Worm (Caenorhabditis elegans) whole organism, young adult: ENCODE data around the gene F35E12.10.

Source experiments
- B0035.1 ChIP-seq: sonication (generic microtip); optimal IDR thresholded peaks from 2 replicates; lab custom pipeline; 2016; ENCODE audit warnings: missing genetic modification characterization, mild to moderate bottlenecking, missing compliant biosample characterization, missing genotype, missing genetic modification reagents
- B0261.1 ChIP-seq: sonication (generic microtip); optimal IDR thresholded peaks from 2 replicates; lab custom pipeline; 2016; ENCODE audit warnings: mild to moderate bottlenecking, missing genetic modification characterization, moderate library complexity, missing compliant biosample characterization
- B0336.3 ChIP-seq: fragments of 200-800 bp; sonication (Bioruptor generic); IDR thresholded peaks from 2 replicates; pipeline ENCODE4 v1.3.6; 2022; ENCODE audit warnings: missing genetic modification characterization, missing compliant biosample characterization
- T07F8.4 ChIP-seq: sonication (generic microtip); optimal IDR thresholded peaks from 2 replicates; lab custom pipeline; 2016; ENCODE audit warnings: mild to moderate bottlenecking, missing genetic modification characterization, moderate library complexity, missing compliant biosample characterization
- T26A5.8 ChIP-seq: sonication (generic microtip); optimal IDR thresholded peaks from 2 replicates; lab custom pipeline; 2016; ENCODE audit warnings: missing genetic modification characterization, missing compliant biosample characterization
- Y79H2A.3 ChIP-seq: fragments of 200-800 bp; sonication (Bioruptor generic); conservative IDR thresholded peaks from 2 replicates; pipeline ENCODE4 v1.3.6; 2022; ENCODE audit warnings: missing genetic modification reagents, missing genetic modification characterization, missing compliant biosample characterization
- akir-1 ChIP-seq: fragments of 200-800 bp; sonication (Bioruptor generic); optimal IDR thresholded peaks from 2 replicates; lab custom pipeline; 2018; ENCODE audit warnings: mild to moderate bottlenecking, missing genetic modification characterization, moderate library complexity, missing compliant biosample characterization
- attf-3 ChIP-seq: fragments of 200-800 bp; sonication (Bioruptor generic); conservative IDR thresholded peaks from 2 replicates; pipeline ENCODE4 v1.3.6; 2022; ENCODE audit warnings: missing genetic modification reagents, missing genetic modification characterization, missing compliant biosample characterization
- attf-5 ChIP-seq: fragments of 200-800 bp; sonication (Bioruptor generic); optimal IDR thresholded peaks from 2 replicates; lab custom pipeline; 2018; ENCODE audit warnings: mild to moderate bottlenecking, missing genetic modification characterization, missing compliant biosample characterization
- bed-1 ChIP-seq: fragments of 200-800 bp; sonication (Bioruptor generic); IDR thresholded peaks from 2 replicates; pipeline ENCODE4 v1.3.6; 2022; ENCODE audit warnings: missing genetic modification reagents, missing genetic modification characterization, missing compliant biosample characterization
- cebp-2 ChIP-seq: fragments of 200-800 bp; sonication (Bioruptor generic); IDR thresholded peaks from 2 replicates; pipeline ENCODE4 v1.3.6; 2022; ENCODE audit warnings: missing genetic modification characterization, missing compliant biosample characterization
- ceh-79 ChIP-seq: sonication (generic microtip); optimal IDR thresholded peaks from 2 replicates; lab custom pipeline; 2017; ENCODE audit warnings: mild to moderate bottlenecking, missing genetic modification characterization, missing compliant biosample characterization
- chd-7 ChIP-seq: sonication (generic microtip); optimal IDR thresholded peaks from 2 replicates; lab custom pipeline; 2016; ENCODE audit warnings: mild to moderate bottlenecking, missing genetic modification characterization, moderate library complexity, missing compliant biosample characterization
- dpff-1 ChIP-seq: sonication (generic microtip); optimal IDR thresholded peaks from 2 replicates; lab custom pipeline; 2017; ENCODE audit warnings: mild to moderate bottlenecking, missing genetic modification characterization, missing compliant biosample characterization
- efl-1 ChIP-seq: fragments of 150-350 bp; optimal IDR thresholded peaks from 2 replicates; lab custom pipeline; 2014; ENCODE audit warnings: missing biosample characterization, missing genetic modification reagents, missing genetic modification characterization
- ekl-4 ChIP-seq: fragments of 200-800 bp; sonication (Bioruptor generic); IDR thresholded peaks from 2 replicates; pipeline ENCODE4 v1.3.6; 2022; ENCODE audit warnings: missing genetic modification reagents, missing genetic modification characterization, missing compliant biosample characterization
- him-1 ChIP-seq: sonication (generic microtip); optimal IDR thresholded peaks from 2 replicates; lab custom pipeline; 2016; ENCODE audit warnings: missing genotype, missing genetic modification reagents, missing genetic modification characterization, missing compliant biosample characterization
- hmg-20 ChIP-seq: fragments of 200-800 bp; sonication (Bioruptor generic); IDR thresholded peaks from 2 replicates; pipeline ENCODE4 v1.3.6; 2022; ENCODE audit warnings: missing genetic modification reagents, missing genetic modification characterization, missing compliant biosample characterization
- lin-26 ChIP-seq: fragments of 200-800 bp; sonication (Bioruptor generic); IDR thresholded peaks from 2 replicates; pipeline ENCODE4 v1.3.6; 2022; ENCODE audit warnings: missing genetic modification reagents, missing genetic modification characterization, missing compliant biosample characterization
- lin-40 ChIP-seq: sonication (generic microtip); optimal IDR thresholded peaks from 2 replicates; lab custom pipeline; 2016; ENCODE audit warnings: missing genetic modification characterization, mild to moderate bottlenecking, missing compliant biosample characterization, missing genotype, missing genetic modification reagents
- lsl-1 ChIP-seq: fragments of 200-800 bp; sonication (Bioruptor generic); optimal IDR thresholded peaks from 2 replicates; lab custom pipeline; 2018; ENCODE audit warnings: mild to moderate bottlenecking, missing genetic modification characterization, moderate library complexity, missing compliant biosample characterization
- madf-8 ChIP-seq: fragments of 200-800 bp; sonication (Bioruptor generic); conservative IDR thresholded peaks from 2 replicates; pipeline ENCODE4 v1.3.6; 2022; ENCODE audit warnings: missing genetic modification reagents, missing genetic modification characterization, missing compliant biosample characterization
- mes-4 ChIP-seq: sonication (generic microtip); optimal IDR thresholded peaks from 2 replicates; lab custom pipeline; 2016; ENCODE audit warnings: missing genotype, missing genetic modification characterization, missing compliant biosample characterization
- nhr-80 ChIP-seq: sonication (generic microtip); optimal IDR thresholded peaks from 2 replicates; lab custom pipeline; 2016; ENCODE audit warnings: missing genetic modification characterization, missing compliant biosample characterization
- rpc-1 ChIP-seq, 2 experiments: fragments of 150-350 bp in 1 of 2; sonication (generic microtip) in 1 of 2; optimal IDR thresholded peaks; 2 replicates each; lab custom pipeline; 2014 to 2018; ENCODE audit warnings: missing biosample characterization in 1 of 2, missing genetic modification characterization in 1 of 2, missing genetic modification reagents in 1 of 2, missing genotype in 1 of 2
- tlf-1 ChIP-seq: fragments of 200-800 bp; sonication (Bioruptor generic); optimal IDR thresholded peaks from 2 replicates; lab custom pipeline; 2018; ENCODE audit warnings: mild to moderate bottlenecking, missing genetic modification characterization, missing compliant biosample characterization

Gene F35E12.10

DNA sequence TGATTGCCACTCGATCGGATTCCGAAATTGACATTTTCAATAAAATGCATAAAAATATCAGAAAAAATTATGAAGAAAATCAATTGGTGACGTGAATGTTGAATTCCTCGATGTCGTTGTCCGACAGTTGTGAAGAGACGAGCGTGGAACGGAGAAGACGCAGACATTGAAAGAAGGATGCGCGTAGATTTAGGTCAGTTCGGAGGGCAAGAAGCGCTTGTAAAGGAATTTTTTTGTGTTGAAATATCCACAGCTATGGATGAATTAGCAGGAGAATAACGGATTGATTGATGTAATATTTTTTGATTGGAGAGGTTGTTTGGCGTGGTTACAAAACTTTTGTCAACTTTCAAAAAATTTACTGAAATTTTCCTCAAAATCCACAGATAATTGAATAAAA lies 19.8 kb upstream of the F35E12.10 start, which contains the start of gene F20G2.3:
TSS of gene F20G2.3 (minus strand) at position 101 of the 400 bp plus-strand sequence.
- TF ChIP-seq attf-3 (GFP tag; lab: Robert Waterston, UW) (no peak), ekl-4 (GFP tag; lab: Robert Waterston, UW) (no peak), cebp-2 (no peak)
- TF ChIP-seq, all 124 proteins: peak for 0

DNA sequence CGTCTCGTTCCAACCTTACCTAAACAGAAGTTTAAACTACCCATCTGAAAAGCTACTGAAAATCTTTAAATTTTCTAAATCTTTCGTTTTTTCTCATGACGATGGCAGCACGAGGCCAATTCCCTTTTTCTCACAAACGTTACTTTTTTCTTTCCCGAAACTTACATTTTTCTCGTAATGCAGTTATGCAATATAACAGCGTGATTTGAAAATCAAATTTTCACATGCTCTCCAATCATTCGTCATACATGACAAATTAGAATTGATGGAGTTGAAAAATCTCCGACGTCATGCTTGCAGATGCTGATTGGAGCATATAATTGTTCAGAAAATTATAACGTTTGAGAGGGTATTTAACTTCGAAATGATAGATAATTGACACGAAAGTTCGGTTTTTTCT lies 15.2 kb upstream of the F35E12.10 start:
- no peak for TF ChIP-seq bed-1
- TF ChIP-seq chd-7 (tag; lab: Kevin White, UChicago): no peak

DNA sequence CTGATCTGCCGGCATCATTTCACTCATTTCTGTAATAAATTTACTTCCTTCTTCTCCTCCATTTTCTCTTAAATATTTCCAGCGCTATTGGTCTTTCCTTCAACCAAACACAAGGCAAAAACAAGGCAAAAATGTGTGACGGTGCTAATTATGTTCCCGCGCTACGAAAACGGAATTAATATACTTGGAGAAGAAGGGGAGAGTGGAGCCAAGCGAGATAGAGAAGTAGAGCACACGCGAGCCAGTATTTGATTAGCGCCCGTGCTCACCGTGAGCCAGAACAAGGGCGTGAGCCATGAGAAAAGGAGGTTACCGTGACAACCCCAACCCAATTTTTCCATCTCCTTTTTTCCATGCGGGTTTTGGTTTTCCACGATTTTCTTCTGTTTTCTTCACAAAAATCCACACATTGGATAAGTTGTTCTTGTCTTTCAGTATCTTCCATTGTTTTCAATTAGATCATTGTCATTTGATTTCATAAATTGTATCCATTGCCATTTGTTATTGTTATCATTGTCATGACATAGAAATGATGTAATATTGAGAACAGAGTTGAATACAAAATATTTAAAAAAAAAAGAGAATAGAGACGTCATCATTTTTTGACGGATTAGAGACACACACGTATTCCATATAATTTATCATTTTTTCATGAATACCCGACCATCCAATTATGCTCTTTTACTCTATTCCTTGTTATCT lies 14.0 kb upstream of the F35E12.10 start, which contains the start of gene F20G2.6:
TSS of gene F20G2.6 (plus strand) at position 652 of the 702 bp plus-strand sequence.
- no peak for TF ChIP-seq lsl-1 (GFP tag; lab: Kevin White, UChicago)
- TF ChIP-seq mes-4 (tag; lab: Kevin White, UChicago): no peak
- TF ChIP-seq B0035.1 (tag; lab: Kevin White, UChicago): no peak
- TF ChIP-seq madf-8 (GFP tag; lab: Robert Waterston, UW): no peak
- TF ChIP-seq T26A5.8 (tag; lab: Kevin White, UChicago): no peak
- TF ChIP-seq ceh-79 (tag; lab: Kevin White, UChicago): no peak
- no peak for TF ChIP-seq B0261.1 (tag; lab: Kevin White, UChicago)
- no peak for TF ChIP-seq attf-5
- TF ChIP-seq dpff-1: no peak
- TF ChIP-seq him-1: no peak
- TF ChIP-seq tlf-1 (GFP tag; lab: Kevin White, UChicago): no peak
- no peak for TF ChIP-seq T07F8.4 (tag; lab: Kevin White, UChicago)
- TF ChIP-seq B0336.3 (GFP tag; lab: Robert Waterston, UW): no peak
- TF ChIP-seq Y79H2A.3 (GFP tag; lab: Robert Waterston, UW): no peak
- TF ChIP-seq hmg-20 (GFP tag; lab: Robert Waterston, UW): no peak

DNA sequence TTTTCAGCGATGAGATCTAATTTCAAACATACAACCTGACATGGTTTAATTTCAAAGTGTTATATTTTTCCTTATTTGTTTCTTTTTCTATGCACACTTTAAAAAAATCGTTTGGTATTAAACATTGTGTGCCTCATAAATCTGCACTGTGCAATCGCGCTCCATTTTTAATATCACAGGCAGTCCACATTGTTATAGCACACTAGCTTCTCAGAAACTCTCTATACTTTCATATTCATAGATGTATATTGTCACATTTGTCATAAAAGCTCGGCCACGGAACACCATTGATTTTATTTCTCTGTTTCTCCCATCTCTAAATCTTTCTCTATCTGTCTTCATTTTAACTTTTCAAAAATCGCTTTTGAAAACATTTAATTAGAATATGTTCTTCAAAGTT lies 8.8 kb upstream of the F35E12.10 start:
- TF ChIP-seq attf-5: peak; percentile 20
- TF ChIP-seq rpc-1 (optimal IDR thresholded peaks at IDR 0.05; lab: Kevin White, UChicago): no peak
- TF ChIP-seq rpc-1 (tag; optimal IDR thresholded peaks at IDR 0.05; lab: Kevin White, UChicago): no peak
- TF ChIP-seq lin-40 (tag; lab: Kevin White, UChicago): no peak

DNA sequence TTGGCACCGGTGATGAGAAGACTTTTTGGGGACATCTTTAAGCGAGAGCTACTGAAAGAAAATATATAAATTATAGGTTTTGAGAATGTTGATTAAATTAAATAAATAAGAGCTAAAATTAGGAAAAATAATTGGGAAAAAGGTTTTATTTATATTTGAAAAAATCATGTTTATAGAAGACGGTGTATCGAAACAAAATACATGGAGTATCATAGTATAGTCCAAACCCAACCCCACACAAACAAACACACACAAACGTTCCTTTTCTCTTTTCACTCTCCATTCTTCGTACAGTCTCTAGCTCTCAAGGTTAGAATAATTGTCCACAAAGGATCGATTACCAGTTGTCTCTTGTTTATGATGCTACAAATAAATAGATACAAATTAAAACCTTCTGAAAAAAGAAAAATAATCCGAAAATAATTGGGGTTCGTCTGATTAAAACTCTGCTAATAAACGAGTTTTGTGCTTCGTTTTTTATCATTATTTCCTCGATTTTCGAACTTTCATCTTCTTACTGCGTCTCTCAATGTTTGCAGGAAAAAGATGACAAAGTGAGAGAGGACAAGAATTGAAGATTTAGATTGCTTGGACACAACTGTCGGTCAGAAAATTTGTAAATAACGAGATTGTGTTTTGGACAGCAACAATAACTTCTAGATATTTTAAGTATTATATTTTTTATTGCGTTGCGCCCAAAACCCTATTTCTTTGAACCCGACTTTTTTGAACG lies 8.0 kb upstream of the F35E12.10 start, which contains the start of gene F20G2.2:
TSS of gene F20G2.2 (minus strand) at position 51 of the 733 bp plus-strand sequence.
- peak; percentile 23 for TF ChIP-seq nhr-80 (tag; lab: Kevin White, UChicago)
- TF ChIP-seq efl-1 (GFP tag; lab: Kevin White, UChicago): no peak
- no peak for TF ChIP-seq akir-1 (GFP tag; lab: Kevin White, UChicago)
- TF ChIP-seq, all 124 proteins: peak for 1

DNA sequence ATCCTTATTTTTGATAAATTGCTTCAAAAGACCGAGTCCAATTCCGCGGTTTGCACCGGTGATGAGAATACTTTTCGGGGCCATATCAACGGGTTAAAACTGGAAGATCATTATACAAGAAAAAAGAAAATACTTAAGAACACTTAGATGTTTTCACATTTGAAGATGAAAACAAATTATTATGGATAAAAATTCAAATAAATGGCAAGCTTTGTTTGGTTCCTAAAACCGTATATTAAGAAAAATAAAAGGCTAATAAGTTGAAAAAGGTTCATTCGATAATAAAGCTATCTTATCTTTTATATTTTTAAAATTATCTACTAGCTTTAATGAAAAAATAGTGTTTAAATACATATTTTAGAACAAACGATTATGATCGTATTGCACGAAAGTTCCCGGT lies 4.9 kb upstream of the F35E12.10 start, which contains the start of gene F20G2.1:
TSS of gene F20G2.1 (minus strand) at position 101 of the 400 bp plus-strand sequence.
- no peak for TF ChIP-seq lin-26 (GFP tag; lab: Robert Waterston, UW)
- TF ChIP-seq, all 124 proteins: peak for 0
